Worm (Caenorhabditis elegans): ENCODE measurements around the gene Y62H9A.14.
A peak's percentile ranks its signal among the peaks of the same experiment; 100 is the strongest.

- TF ChIP-seq ama-1 (optimal IDR thresholded peaks at IDR 0.05) = no peak
- no peak for TF ChIP-seq fos-1 (tag; optimal IDR thresholded peaks at IDR 0.05)
- no peak for TF ChIP-seq zag-1 (tag; optimal IDR thresholded peaks at IDR 0.05)
- no peak for TF ChIP-seq elt-1 (tag; optimal IDR thresholded peaks at IDR 0.05)
- TF ChIP-seq mdl-1 (tag; optimal IDR thresholded peaks at IDR 0.05) = no peak
- TF ChIP-seq jun-1 (tag; optimal IDR thresholded peaks at IDR 0.05) = peak; percentile 33
- TF ChIP-seq unc-39 (tag; optimal IDR thresholded peaks at IDR 0.05) = no peak
- no peak for TF ChIP-seq nhr-23 (tag; optimal IDR thresholded peaks at IDR 0.05)
- no peak for TF ChIP-seq nhr-237 (tag; optimal IDR thresholded peaks at IDR 0.05)
Observed at ce11 chrX:11962050-11962788, 41.2 kb downstream of the Y62H9A.14 start.
